Worm (Caenorhabditis elegans) whole organism, L4 larva: ENCODE measurements around the gene K09E4.1.

Source experiments
- D1046.2 ChIP-seq: fragments of 200-800 bp; sonication (Bioruptor generic); IDR thresholded peaks from 2 replicates; pipeline ENCODE4 v1.3.6; 2022; ENCODE audit warnings: missing genetic modification characterization, missing compliant biosample characterization
- F26F4.8 ChIP-seq: fragments of 200-800 bp; sonication (Bioruptor generic); conservative IDR thresholded peaks from 2 replicates; pipeline ENCODE4 v1.3.6; 2022; ENCODE audit warnings: missing genetic modification characterization, missing compliant biosample characterization
- F37D6.2 ChIP-seq: sonication (generic microtip); optimal IDR thresholded peaks from 2 replicates; lab custom pipeline; 2016; ENCODE audit warnings: mild to moderate bottlenecking, missing genetic modification characterization, missing compliant biosample characterization
- T26A8.4 ChIP-seq: fragments of 200-800 bp; sonication (Bioruptor generic); IDR thresholded peaks from 2 replicates; pipeline ENCODE4 v1.3.6; 2022; ENCODE audit warnings: missing genetic modification characterization, missing compliant biosample characterization
- Y48G9A.11 ChIP-seq: fragments of 200-800 bp; sonication (Bioruptor generic); IDR thresholded peaks from 2 replicates; pipeline ENCODE4 v1.3.6; 2022; ENCODE audit warnings: missing genetic modification reagents, missing genetic modification characterization, missing compliant biosample characterization
- Y75B8A.6 ChIP-seq: fragments of 200-800 bp; sonication (Bioruptor generic); IDR thresholded peaks from 2 replicates; pipeline ENCODE4 v1.3.6; 2022; ENCODE audit warnings: missing genetic modification reagents, missing genetic modification characterization, missing compliant biosample characterization
- ZK337.2 ChIP-seq: fragments of 200-800 bp; sonication (Bioruptor generic); IDR thresholded peaks from 2 replicates; pipeline ENCODE4 v1.3.6; 2022; ENCODE audit warnings: missing genetic modification reagents, missing genetic modification characterization, missing compliant biosample characterization
- ZK546.5 ChIP-seq, 2 experiments: sonication (generic microtip); optimal IDR thresholded peaks; 2 replicates each; lab custom pipeline; 2017; ENCODE audit warnings: missing biosample characterization in 2 of 2, missing genetic modification characterization in 2 of 2
- aha-1 ChIP-seq: fragments of 150-350 bp; peaks from one replicate; lab custom pipeline; 2014; ENCODE audit warnings: missing biosample characterization, missing genetic modification characterization
- ama-1 ChIP-seq: fragments of 150-350 bp; optimal IDR thresholded peaks from 2 replicates; lab custom pipeline; 2014; ENCODE audit warnings: inconsistent platforms, mixed read lengths
- arid-1 ChIP-seq: fragments of 200-800 bp; sonication (Bioruptor generic); conservative IDR thresholded peaks from 2 replicates; pipeline ENCODE4 v1.3.6; 2022; ENCODE audit warnings: missing genetic modification reagents, missing genetic modification characterization, missing compliant biosample characterization
- attf-4 ChIP-seq: sonication (generic microtip); optimal IDR thresholded peaks from 3 replicates; lab custom pipeline; 2017; ENCODE audit warnings: missing biosample characterization, missing genetic modification characterization
- ceh-62 ChIP-seq: sonication (generic microtip); optimal IDR thresholded peaks from 2 replicates; lab custom pipeline; 2017; ENCODE audit warnings: missing biosample characterization, missing genetic modification characterization
- ctbp-1 ChIP-seq: fragments of 200-800 bp; sonication (Bioruptor generic); IDR thresholded peaks from 2 replicates; pipeline ENCODE4 v1.3.6; 2022; ENCODE audit warnings: missing genetic modification reagents, missing genetic modification characterization, missing compliant biosample characterization
- daf-16 ChIP-seq, 3 experiments: sonication (generic microtip); optimal IDR thresholded peaks; 2 replicates each; lab custom pipeline; 2016 to 2017; ENCODE audit warnings: missing genetic modification characterization in 3 of 3, missing genetic modification reagents in 3 of 3, mild to moderate bottlenecking in 2 of 3, missing compliant biosample characterization in 2 of 3, missing biosample characterization in 1 of 3, moderate library complexity in 1 of 3
- dmd-6 ChIP-seq: fragments of 200-800 bp; sonication (Bioruptor generic); IDR thresholded peaks from 2 replicates; pipeline ENCODE4 v1.3.6; 2022; ENCODE audit warnings: missing genetic modification reagents, missing genetic modification characterization, missing compliant biosample characterization
- dmd-8 ChIP-seq: fragments of 200-800 bp; sonication (Bioruptor generic); IDR thresholded peaks from 2 replicates; pipeline ENCODE4 v1.3.6; 2022; ENCODE audit warnings: missing genetic modification characterization, missing compliant biosample characterization
- dmd-9 ChIP-seq: fragments of 200-800 bp; sonication (Bioruptor generic); IDR thresholded peaks from 2 replicates; pipeline ENCODE4 v1.3.6; 2022; ENCODE audit warnings: missing genetic modification reagents, missing genetic modification characterization, missing compliant biosample characterization
- dpl-1 ChIP-seq: fragments of 150-350 bp; optimal IDR thresholded peaks from 2 replicates; lab custom pipeline; 2014; ENCODE audit warnings: missing biosample characterization, missing genetic modification reagents, missing genetic modification characterization
- dve-1 ChIP-seq: sonication (generic microtip); optimal IDR thresholded peaks from 2 replicates; lab custom pipeline; 2017; ENCODE audit warnings: antibody characterized with exemption, mild to moderate bottlenecking, missing genetic modification characterization, missing compliant biosample characterization; ENCODE audit not compliant: insufficient read depth
- fkh-10 ChIP-seq: fragments of 150-350 bp; optimal IDR thresholded peaks from 2 replicates; lab custom pipeline; 2014; ENCODE audit warnings: missing biosample characterization, missing genetic modification reagents, missing genetic modification characterization
- hlh-11 ChIP-seq: fragments of 200-800 bp; sonication (Bioruptor generic); optimal IDR thresholded peaks from 2 replicates; lab custom pipeline; 2018; ENCODE audit warnings: mild to moderate bottlenecking, missing genetic modification characterization, missing compliant biosample characterization
- hlh-30 ChIP-seq: sonication (generic microtip); optimal IDR thresholded peaks from 2 replicates; lab custom pipeline; 2017; ENCODE audit warnings: antibody characterized with exemption, mild to moderate bottlenecking, missing genetic modification characterization, missing compliant biosample characterization; ENCODE audit not compliant: insufficient read depth
- jun-1 ChIP-seq: fragments of 150-350 bp; optimal IDR thresholded peaks from 2 replicates; lab custom pipeline; 2014; ENCODE audit warnings: missing biosample characterization, missing genetic modification reagents, missing genetic modification characterization
- lin-13 ChIP-seq: fragments of 150-350 bp; optimal IDR thresholded peaks from 2 replicates; lab custom pipeline; 2014; ENCODE audit warnings: missing biosample characterization, missing genetic modification reagents, missing genetic modification characterization
- lin-15B ChIP-seq: fragments of 150-350 bp; sonication (generic microtip); optimal IDR thresholded peaks from 3 replicates; lab custom pipeline; 2014; ENCODE audit warnings: missing biosample characterization, missing genetic modification characterization
- lin-38 ChIP-seq: fragments of 200-800 bp; sonication (Bioruptor generic); IDR thresholded peaks from 2 replicates; pipeline ENCODE4 v1.3.6; 2022; ENCODE audit warnings: missing genetic modification reagents, missing genetic modification characterization, missing compliant biosample characterization
- lsy-2 ChIP-seq, 2 experiments: fragments of 150-350 bp in 1 of 2; sonication (generic microtip) in 1 of 2; optimal IDR thresholded peaks; 2 replicates each; lab custom pipeline; 2014 to 2017; ENCODE audit warnings: missing biosample characterization in 2 of 2, missing genetic modification characterization in 2 of 2
- madf-5 ChIP-seq, 2 experiments: fragments of 200-800 bp; sonication (Bioruptor generic); IDR thresholded peaks; 2 replicates each; pipeline ENCODE4 v1.3.6; 2022; ENCODE audit warnings: missing compliant biosample characterization in 2 of 2, missing genetic modification characterization in 2 of 2
- madf-9 ChIP-seq: fragments of 200-800 bp; sonication (Bioruptor generic); conservative IDR thresholded peaks from 2 replicates; pipeline ENCODE4 v1.3.6; 2022; ENCODE audit warnings: missing genetic modification reagents, missing genetic modification characterization, missing compliant biosample characterization
- mep-1 ChIP-seq: fragments of 150-350 bp; sonication (generic microtip); optimal IDR thresholded peaks from 3 replicates; lab custom pipeline; 2014; ENCODE audit warnings: missing biosample characterization, missing genetic modification characterization
- mxl-2 ChIP-seq: fragments of 200-800 bp; sonication (Bioruptor generic); conservative IDR thresholded peaks from 2 replicates; pipeline ENCODE4 v1.3.6; 2022; ENCODE audit warnings: missing genetic modification reagents, missing genetic modification characterization, missing compliant biosample characterization
- mxl-3 ChIP-seq: fragments of 200-800 bp; sonication (Bioruptor generic); optimal IDR thresholded peaks from 2 replicates; lab custom pipeline; 2018; ENCODE audit warnings: mild to moderate bottlenecking, missing genetic modification characterization, missing compliant biosample characterization
- nhr-102 ChIP-seq: sonication (generic microtip); optimal IDR thresholded peaks from 2 replicates; lab custom pipeline; 2016; ENCODE audit warnings: mild to moderate bottlenecking, missing genetic modification characterization, moderate library complexity, missing compliant biosample characterization
- nhr-111 ChIP-seq: fragments of 200-800 bp; sonication (Bioruptor generic); optimal IDR thresholded peaks from 2 replicates; lab custom pipeline; 2018; ENCODE audit warnings: mild to moderate bottlenecking, missing genetic modification characterization, missing compliant biosample characterization
- nhr-237 ChIP-seq: sonication (generic microtip); optimal IDR thresholded peaks from 2 replicates; lab custom pipeline; 2017; ENCODE audit warnings: missing biosample characterization, missing genetic modification characterization
- nhr-25 ChIP-seq: sonication (generic microtip); optimal IDR thresholded peaks from 2 replicates; lab custom pipeline; 2017; ENCODE audit warnings: missing genetic modification characterization, mild to moderate bottlenecking, missing compliant biosample characterization, antibody characterized with exemption, moderate library complexity, borderline replicate concordance; ENCODE audit not compliant: insufficient read depth
- nhr-28 ChIP-seq: fragments of 150-350 bp; optimal IDR thresholded peaks from 2 replicates; lab custom pipeline; 2014; ENCODE audit warnings: missing biosample characterization, missing genetic modification characterization
- nhr-42 ChIP-seq: fragments of 200-800 bp; sonication (Bioruptor generic); IDR thresholded peaks from 2 replicates; pipeline ENCODE4 v1.3.6; 2022; ENCODE audit warnings: missing genetic modification characterization, missing compliant biosample characterization
- nhr-48 ChIP-seq: sonication (generic microtip); optimal IDR thresholded peaks from 2 replicates; lab custom pipeline; 2016; ENCODE audit warnings: mild to moderate bottlenecking, missing genetic modification characterization, missing compliant biosample characterization
- php-3 ChIP-seq: fragments of 200-800 bp; sonication (Bioruptor generic); IDR thresholded peaks from 2 replicates; pipeline ENCODE4 v1.3.6; 2022; ENCODE audit warnings: missing genetic modification reagents, missing genetic modification characterization, missing compliant biosample characterization
- rbr-2 ChIP-seq: sonication (generic microtip); optimal IDR thresholded peaks from 2 replicates; lab custom pipeline; 2016; ENCODE audit warnings: missing genotype, missing genetic modification characterization, missing compliant biosample characterization
- saeg-2 ChIP-seq: fragments of 200-800 bp; sonication (Bioruptor generic); IDR thresholded peaks from 2 replicates; pipeline ENCODE4 v1.3.6; 2022; ENCODE audit warnings: missing genetic modification reagents, missing genetic modification characterization, missing compliant biosample characterization
- sdz-12 ChIP-seq: fragments of 200-800 bp; sonication (Bioruptor generic); optimal IDR thresholded peaks from 2 replicates; lab custom pipeline; 2018; ENCODE audit warnings: mild to moderate bottlenecking, missing genetic modification characterization, missing compliant biosample characterization
- skn-1 ChIP-seq: fragments of 150-350 bp; optimal IDR thresholded peaks from 2 replicates; lab custom pipeline; 2014; ENCODE audit warnings: missing biosample characterization, missing genetic modification characterization
- tra-1 ChIP-seq: fragments of 200-800 bp; sonication (Bioruptor generic); IDR thresholded peaks from 2 replicates; pipeline ENCODE4 v1.3.6; 2022; ENCODE audit warnings: missing genetic modification reagents, missing genetic modification characterization, missing compliant biosample characterization
- vab-7 ChIP-seq: fragments of 200-800 bp; sonication (Bioruptor generic); IDR thresholded peaks from 2 replicates; pipeline ENCODE4 v1.3.6; 2022; ENCODE audit warnings: missing genetic modification reagents, missing genetic modification characterization, missing compliant biosample characterization
- zag-1 ChIP-seq: fragments of 150-350 bp; optimal IDR thresholded peaks from 2 replicates; lab custom pipeline; 2014; ENCODE audit warnings: missing biosample characterization, missing genetic modification characterization
- zip-11 ChIP-seq: fragments of 200-800 bp; sonication (Bioruptor generic); IDR thresholded peaks from 2 replicates; pipeline ENCODE4 v1.3.6; 2022; ENCODE audit warnings: missing genetic modification characterization, missing compliant biosample characterization
- ztf-11 ChIP-seq: fragments of 150-350 bp; optimal IDR thresholded peaks from 2 replicates; lab custom pipeline; 2014; ENCODE audit warnings: missing biosample characterization, missing genetic modification characterization
- ztf-7 ChIP-seq: fragments of 150-350 bp; optimal IDR thresholded peaks from 2 replicates; lab custom pipeline; 2014; ENCODE audit warnings: missing biosample characterization, missing genetic modification characterization

Gene K09E4.1

DNA sequence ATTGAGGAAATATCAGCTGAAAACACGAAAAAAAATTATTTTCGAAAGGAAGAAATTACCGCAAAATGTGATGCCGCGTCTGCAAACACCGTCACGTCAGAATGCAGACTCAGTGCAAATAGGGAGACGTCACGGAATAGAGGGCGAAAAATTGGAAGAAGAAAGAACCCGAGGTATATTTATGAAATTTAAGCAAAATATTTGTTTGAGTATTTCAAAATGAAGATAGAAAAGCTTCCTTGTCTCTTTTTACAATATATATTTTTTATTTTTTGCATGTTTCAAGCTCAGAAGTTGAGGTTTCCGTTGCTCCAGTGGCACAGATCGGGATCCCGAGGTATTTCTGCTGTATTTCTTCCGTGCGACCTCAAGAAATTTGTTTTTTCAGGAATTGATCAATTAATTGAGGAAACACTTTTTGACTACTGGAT, 6.2 kb downstream of the K09E4.1 start, which contains the start of gene W03H9.2:
Gene W03H9.2 (minus strand): TSS at position 32 of the 431 bp plus-strand sequence.
- no peak for TF ChIP-seq ZK337.2 (GFP tag; lab: Robert Waterston, UW)
- peak; percentile 4 for TF ChIP-seq nhr-48
- TF ChIP-seq fkh-10 (GFP tag; lab: Kevin White, UChicago) = peak; percentile 61
- TF ChIP-seq arid-1 (GFP tag; lab: Robert Waterston, UW) = 0 out of 2 replicates have a peak, but pooled peaks have one; percentile 9
- no peak for TF ChIP-seq ceh-62
- peak; percentile 49 for TF ChIP-seq hlh-11 (tag; lab: Kevin White, UChicago)
- peak; percentile 18 for TF ChIP-seq lin-13
- no peak for TF ChIP-seq ama-1 (lab: Kevin White, UChicago)
- TF ChIP-seq dmd-6 (GFP tag; lab: Robert Waterston, UW) = peak; percentile 57
- TF ChIP-seq nhr-28 (tag; lab: Kevin White, UChicago) = peak; percentile 15
- TF ChIP-seq attf-4 (tag; lab: Kevin White, UChicago) = no peak
- TF ChIP-seq mxl-2 (GFP tag; lab: Robert Waterston, UW) = no peak
- TF ChIP-seq D1046.2 = no peak
- TF ChIP-seq madf-5 (GFP tag; IDR thresholded peaks at IDR 0.05; lab: Robert Waterston, UW) = no peak
- peak; percentile 35 for TF ChIP-seq nhr-111 (GFP tag; lab: Kevin White, UChicago)
- TF ChIP-seq dmd-9 (GFP tag; lab: Robert Waterston, UW) = peak; percentile 76
- TF ChIP-seq ztf-11 (tag; lab: Kevin White, UChicago) = no peak
- TF ChIP-seq F37D6.2 (tag; lab: Kevin White, UChicago) = peak; percentile 59
- no peak for TF ChIP-seq zag-1 (tag; lab: Kevin White, UChicago)
- no peak for TF ChIP-seq nhr-25 (tag; lab: Kevin White, UChicago)
- TF ChIP-seq dve-1 (tag; lab: Kevin White, UChicago) = no peak
- TF ChIP-seq lin-15B = no peak
- peak; percentile 36 for TF ChIP-seq nhr-102
- TF ChIP-seq nhr-237 (tag; lab: Kevin White, UChicago) = no peak
- TF ChIP-seq T26A8.4 (GFP tag; lab: Robert Waterston, UW) = no peak
- no peak for TF ChIP-seq php-3 (GFP tag; lab: Robert Waterston, UW)
- 0 out of 2 replicates have a peak, but pooled peaks have one; percentile 40 for TF ChIP-seq ctbp-1 (GFP tag; lab: Robert Waterston, UW)
- TF ChIP-seq skn-1 (tag; lab: Kevin White, UChicago) = no peak
- no peak for TF ChIP-seq saeg-2 (GFP tag; lab: Robert Waterston, UW)
- TF ChIP-seq hlh-30 = no peak
- TF ChIP-seq nhr-42 (GFP tag; lab: Robert Waterston, UW) = peak; percentile 45; the same call in 1 of the 2 replicates
- TF ChIP-seq lin-38 (GFP tag; lab: Robert Waterston, UW) = peak; percentile 80
- TF ChIP-seq ztf-7 (tag; lab: Kevin White, UChicago) = no peak
- no peak for TF ChIP-seq Y48G9A.11 (GFP tag; lab: Robert Waterston, UW)
- peak; percentile 81 for TF ChIP-seq dpl-1 (GFP tag; lab: Kevin White, UChicago)
- TF ChIP-seq daf-16 (GFP tag; optimal IDR thresholded peaks at IDR 0.05; lab: Kevin White, UChicago) = no peak
- peak; percentile 9 for TF ChIP-seq daf-16 (tag; optimal IDR thresholded peaks at IDR 0.05; lab: Kevin White, UChicago)
- no peak for TF ChIP-seq F26F4.8 (GFP tag; lab: Robert Waterston, UW)
- peak; percentile 65 for TF ChIP-seq rbr-2 (tag; lab: Kevin White, UChicago)
- peak; percentile 62 for TF ChIP-seq sdz-12 (GFP tag; lab: Kevin White, UChicago)
- TF ChIP-seq vab-7 (GFP tag; lab: Robert Waterston, UW) = peak; percentile 53; the same call in 1 of the 2 replicates
- TF ChIP-seq mxl-3 (GFP tag; lab: Kevin White, UChicago) = peak; percentile 44
- TF ChIP-seq mep-1 (tag; lab: Kevin White, UChicago) = no peak
- peak in 1 of 2 experiments; percentile 71 for TF ChIP-seq lsy-2 (tag; optimal IDR thresholded peaks at IDR 0.05; lab: Kevin White, UChicago)
- TF ChIP-seq madf-9 = peak; percentile 50; the same call in 1 of the 2 replicates
- no peak for TF ChIP-seq ZK546.5 (tag; optimal IDR thresholded peaks at IDR 0.05; lab: Kevin White, UChicago)
- no peak for TF ChIP-seq aha-1 (tag; lab: Kevin White, UChicago)
- no peak for TF ChIP-seq dmd-8
- TF ChIP-seq zip-11 = no peak
- no peak for TF ChIP-seq jun-1
- no peak for TF ChIP-seq Y75B8A.6 (GFP tag; lab: Robert Waterston, UW)
- no peak for TF ChIP-seq tra-1
